Fruit fly (Drosophila melanogaster) whole organism, adult: Measurements from ENCODE around the gene CG2533.

Source experiments
- Hr96 ChIP-seq: fragments of 200-800 bp; sonication (Bioruptor generic); optimal IDR thresholded peaks from 2 replicates; lab custom pipeline; 2016; ENCODE audit warnings: missing biosample characterization, missing genetic modification characterization
- bab1 ChIP-seq: fragments of 200-800 bp; sonication (Bioruptor generic); optimal IDR thresholded peaks from 3 replicates; lab custom pipeline; 2019; ENCODE audit warnings: missing biosample characterization, mild to moderate bottlenecking, missing genetic modification characterization, moderate library complexity

dm6 chrX:11619617-11620016 is 15.6 kb upstream of the CG2533 start:
- TF ChIP-seq bab1 (GFP tag; lab: Kevin White, UChicago): no peak
- TF ChIP-seq Hr96 (GFP tag; lab: Kevin White, UChicago): no peak
